Fruit fly (Drosophila melanogaster) whole organism, embryonic: ENCODE data around the gene eIF3h.

ENCODE experiments used
- Atf3 ChIP-seq: fragments of 200-800 bp; sonication (Bioruptor generic); optimal IDR thresholded peaks from 3 replicates; lab custom pipeline; 2016; ENCODE audit warnings: missing biosample characterization, missing genetic modification characterization
- CG1024 ChIP-seq: fragments of 200-800 bp; sonication (Bioruptor generic); IDR thresholded peaks from 2 replicates; pipeline ENCODE4 v1.3.6; 2022; ENCODE audit warnings: missing biosample characterization, missing genetic modification characterization
- CG10565 ChIP-seq: fragments of 200-800 bp; sonication (Bioruptor generic); optimal IDR thresholded peaks from 3 replicates; lab custom pipeline; 2016; ENCODE audit warnings: missing biosample characterization, mild to moderate bottlenecking, missing genetic modification characterization
- CG11504 ChIP-seq: fragments of 200-800 bp; sonication (Bioruptor generic); optimal IDR thresholded peaks from 3 replicates; lab custom pipeline; 2019; ENCODE audit warnings: missing biosample characterization, mild to moderate bottlenecking, missing genetic modification characterization, moderate library complexity
- CG13123 ChIP-seq: fragments of 200-800 bp; sonication (Bioruptor generic); optimal IDR thresholded peaks from 2 replicates; lab custom pipeline; 2016; ENCODE audit warnings: missing biosample characterization, missing genetic modification characterization
- CG15601 ChIP-seq: fragments of 200-800 bp; sonication (Bioruptor generic); optimal IDR thresholded peaks from 3 replicates; lab custom pipeline; 2019; ENCODE audit warnings: missing biosample characterization, mild to moderate bottlenecking, missing genetic modification characterization, moderate library complexity
- CG17361 ChIP-seq: fragments of 200-800 bp; sonication (Bioruptor generic); IDR thresholded peaks from 3 replicates; pipeline ENCODE4 v1.3.6; 2022; ENCODE audit warnings: missing biosample characterization, missing genetic modification characterization
- CG17802 ChIP-seq: fragments of 200-800 bp; sonication (Bioruptor generic); optimal IDR thresholded peaks from 2 replicates; lab custom pipeline; 2018; ENCODE audit warnings: missing biosample characterization, mild to moderate bottlenecking, missing genetic modification characterization, moderate library complexity
- CG18262 ChIP-seq: fragments of 200-800 bp; optimal IDR thresholded peaks from 3 replicates; lab custom pipeline; 2019; ENCODE audit warnings: missing biosample characterization, mild to moderate bottlenecking, missing genetic modification characterization, moderate library complexity
- CG31365 ChIP-seq: fragments of 200-800 bp; sonication (Bioruptor generic); optimal IDR thresholded peaks from 2 replicates; lab custom pipeline; 2018; ENCODE audit warnings: missing biosample characterization, mild to moderate bottlenecking, missing genetic modification characterization
- CG34224 ChIP-seq: fragments of 200-800 bp; sonication (Bioruptor generic); IDR thresholded peaks from 3 replicates; pipeline ENCODE4 v1.3.6; 2022; ENCODE audit warnings: missing biosample characterization, missing genetic modification characterization; ENCODE audit not compliant: partially characterized antibody
- CG42726 ChIP-seq: fragments of 200-800 bp; sonication (Bioruptor generic); IDR thresholded peaks from 2 replicates; pipeline ENCODE4 v1.3.6; 2022; ENCODE audit warnings: missing biosample characterization, missing genetic modification characterization; ENCODE audit not compliant: partially characterized antibody
- CG5953 ChIP-seq: fragments of 200-800 bp; sonication (Bioruptor generic); IDR thresholded peaks from 2 replicates; pipeline ENCODE4 v1.3.6; 2022; ENCODE audit warnings: missing biosample characterization, missing genetic modification characterization
- CG6654 ChIP-seq: fragments of 200-800 bp; sonication (Bioruptor generic); optimal IDR thresholded peaks from 2 replicates; lab custom pipeline; 2017; ENCODE audit warnings: missing biosample characterization, mild to moderate bottlenecking, missing genetic modification characterization
- CG6689 ChIP-seq: fragments of 200-800 bp; sonication (Bioruptor generic); IDR thresholded peaks from 2 replicates; pipeline ENCODE4 v1.3.6; 2022; ENCODE audit warnings: missing biosample characterization, missing genetic modification characterization
- CG7556 ChIP-seq: fragments of 200-800 bp; sonication (Bioruptor generic); optimal IDR thresholded peaks from 2 replicates; lab custom pipeline; 2017; ENCODE audit warnings: missing biosample characterization, mild to moderate bottlenecking, missing genetic modification characterization
- CG8290 ChIP-seq, 3 experiments: fragments of 200-800 bp; sonication (Bioruptor generic); optimal IDR thresholded peaks; 2 replicates each; lab custom pipeline; 2016 to 2019; ENCODE audit warnings: missing biosample characterization in 3 of 3, missing genetic modification characterization in 3 of 3, mild to moderate bottlenecking in 2 of 3, moderate library complexity in 1 of 3
- CG9932 ChIP-seq: fragments of 200-800 bp; sonication (Bioruptor generic); IDR thresholded peaks from 2 replicates; pipeline ENCODE4 v1.3.6; 2022; ENCODE audit warnings: missing biosample characterization, missing genetic modification characterization
- Chrac-16 ChIP-seq: fragments of 200-800 bp; sonication (Bioruptor generic); optimal IDR thresholded peaks from 3 replicates; lab custom pipeline; 2016; ENCODE audit warnings: missing biosample characterization, missing genetic modification characterization
- CrebB ChIP-seq: fragments of 200-800 bp; sonication (Bioruptor generic); optimal IDR thresholded peaks from 3 replicates; lab custom pipeline; 2018; ENCODE audit warnings: missing biosample characterization, mild to moderate bottlenecking, missing genetic modification characterization
- Dll ChIP-seq: fragments of 200-800 bp; sonication (Bioruptor generic); IDR thresholded peaks from 4 replicates; pipeline ENCODE4 v1.3.6; 2022; ENCODE audit warnings: missing biosample characterization, missing genetic modification characterization; ENCODE audit not compliant: partially characterized antibody
- Eip74EF ChIP-seq, 2 experiments: fragments of 200-800 bp in 1 of 2; fragments of >200 bp in 1 of 2; sonication (Bioruptor generic) in 1 of 2; optimal IDR thresholded peaks; 2 replicates each; lab custom pipeline; 2017 to 2019; ENCODE audit warnings: missing biosample characterization in 2 of 2, missing genetic modification characterization in 2 of 2, mild to moderate bottlenecking in 1 of 2, moderate library complexity in 1 of 2
- Elba2 ChIP-seq: fragments of 200-800 bp; sonication (Bioruptor generic); optimal IDR thresholded peaks from 3 replicates; lab custom pipeline; 2016; ENCODE audit warnings: missing biosample characterization, missing genetic modification characterization
- Hmr ChIP-seq: fragments of 200-800 bp; sonication (Bioruptor generic); optimal IDR thresholded peaks from 3 replicates; lab custom pipeline; 2017; ENCODE audit warnings: mild to moderate bottlenecking, missing biosample characterization, missing genetic modification reagents, missing genetic modification characterization
- Med ChIP-seq: fragments of 200-800 bp; sonication (Bioruptor generic); peaks from one replicate; lab custom pipeline; 2016; ENCODE audit warnings: missing biosample characterization, missing genetic modification characterization, mild to moderate bottlenecking, inconsistent platforms, moderate library complexity
- Myb ChIP-seq: fragments of 200-800 bp; sonication (Bioruptor generic); optimal IDR thresholded peaks from 2 replicates; lab custom pipeline; 2016; ENCODE audit warnings: missing biosample characterization, missing genetic modification characterization
- Neu2 ChIP-seq: fragments of 200-800 bp; sonication (Bioruptor generic); optimal IDR thresholded peaks from 3 replicates; lab custom pipeline; 2016; ENCODE audit warnings: missing biosample characterization, missing genetic modification characterization, borderline replicate concordance
- NfI ChIP-seq: fragments of 200-800 bp; sonication (Bioruptor generic); optimal IDR thresholded peaks from 3 replicates; lab custom pipeline; 2018; ENCODE audit warnings: missing biosample characterization, mild to moderate bottlenecking, missing genetic modification characterization, moderate library complexity
- Six4 ChIP-seq: fragments of 200-800 bp; sonication (Bioruptor generic); optimal IDR thresholded peaks from 2 replicates; lab custom pipeline; 2016; ENCODE audit warnings: missing biosample characterization, missing genetic modification characterization
- Spps ChIP-seq: fragments of 200-800 bp; sonication (Bioruptor generic); optimal IDR thresholded peaks from 2 replicates; lab custom pipeline; 2018; ENCODE audit warnings: missing biosample characterization, mild to moderate bottlenecking, missing genetic modification characterization
- Trl ChIP-seq, 3 experiments: fragments of >200 bp in 2 of 3; fragments of 200-800 bp in 1 of 3; sonication (Bioruptor generic) in 1 of 3; optimal IDR thresholded peaks; 2 replicates in 1 of 3; 3 replicates in 2 of 3; lab custom pipeline; 2016 to 2017; ENCODE audit warnings: missing biosample characterization in 1 of 3, missing genetic modification characterization in 1 of 3
- Xrp1 ChIP-seq: fragments of 200-800 bp; sonication (Bioruptor generic); IDR thresholded peaks from 2 replicates; pipeline ENCODE4 v1.3.6; 2022; ENCODE audit warnings: missing biosample characterization, missing genetic modification characterization
- cg ChIP-seq: fragments of 200-800 bp; sonication (Bioruptor generic); optimal IDR thresholded peaks from 3 replicates; lab custom pipeline; 2019; ENCODE audit warnings: missing biosample characterization, mild to moderate bottlenecking, missing genetic modification characterization, moderate library complexity
- chm ChIP-seq: fragments of 200-800 bp; sonication (Bioruptor generic); IDR thresholded peaks from 2 replicates; pipeline ENCODE4 v1.3.6; 2022; ENCODE audit warnings: missing biosample characterization, missing genetic modification characterization
- dati ChIP-seq: fragments of 200-800 bp; sonication (Bioruptor generic); IDR thresholded peaks from 2 replicates; pipeline ENCODE4 v1.3.6; 2022; ENCODE audit warnings: missing biosample characterization, missing genetic modification characterization
- dm ChIP-seq: fragments of 200-800 bp; sonication (Bioruptor generic); optimal IDR thresholded peaks from 3 replicates; lab custom pipeline; 2016; ENCODE audit warnings: missing biosample characterization, missing genetic modification characterization
- eyg ChIP-seq: fragments of 200-800 bp; sonication (Bioruptor generic); optimal IDR thresholded peaks from 3 replicates; lab custom pipeline; 2016; ENCODE audit warnings: missing biosample characterization, missing genetic modification characterization
- gsb-n ChIP-seq: fragments of 200-800 bp; sonication (Bioruptor generic); optimal IDR thresholded peaks from 3 replicates; lab custom pipeline; 2018; ENCODE audit warnings: missing biosample characterization, mild to moderate bottlenecking, missing genetic modification characterization
- hb ChIP-seq: fragments of 200-800 bp; sonication (Bioruptor generic); IDR thresholded peaks from 3 replicates; pipeline ENCODE4 v1.3.6; 2022; ENCODE audit warnings: missing biosample characterization, missing genetic modification characterization; ENCODE audit not compliant: partially characterized antibody
- inv ChIP-seq: fragments of 200-800 bp; sonication (Bioruptor generic); IDR thresholded peaks from 2 replicates; pipeline ENCODE4 v1.3.6; 2022; ENCODE audit warnings: missing biosample characterization, missing genetic modification characterization; ENCODE audit not compliant: partially characterized antibody
- kay ChIP-seq: fragments of 200-800 bp; sonication (Bioruptor generic); optimal IDR thresholded peaks from 2 replicates; lab custom pipeline; 2016; ENCODE audit warnings: missing biosample characterization, missing genetic modification characterization
- kni ChIP-seq: fragments of 200-800 bp; sonication (Bioruptor generic); optimal IDR thresholded peaks from 3 replicates; lab custom pipeline; 2017; ENCODE audit warnings: mild to moderate bottlenecking, missing biosample characterization, missing genetic modification reagents, missing genetic modification characterization
- lmd ChIP-seq: fragments of 200-800 bp; sonication (Bioruptor generic); IDR thresholded peaks from 2 replicates; pipeline ENCODE4 v1.3.6; 2022; ENCODE audit warnings: missing biosample characterization, missing genetic modification characterization
- run ChIP-seq: fragments of 200-800 bp; sonication (Bioruptor generic); optimal IDR thresholded peaks from 3 replicates; lab custom pipeline; 2018; ENCODE audit warnings: missing biosample characterization, mild to moderate bottlenecking, missing genetic modification characterization
- sna ChIP-seq: fragments of 200-800 bp; sonication (Bioruptor generic); IDR thresholded peaks from 2 replicates; pipeline ENCODE4 v1.3.6; 2022; ENCODE audit warnings: missing biosample characterization, missing genetic modification characterization; ENCODE audit not compliant: partially characterized antibody
- tio ChIP-seq: fragments of 200-800 bp; sonication (Bioruptor generic); optimal IDR thresholded peaks from 2 replicates; lab custom pipeline; 2017; ENCODE audit warnings: missing biosample characterization, missing genetic modification characterization, inconsistent platforms
- trem ChIP-seq: fragments of 200-800 bp; optimal IDR thresholded peaks from 3 replicates; lab custom pipeline; 2019; ENCODE audit warnings: missing biosample characterization, mild to moderate bottlenecking, missing genetic modification characterization, moderate library complexity
- vvl ChIP-seq: fragments of 200-800 bp; sonication (Bioruptor generic); IDR thresholded peaks from 2 replicates; pipeline ENCODE4 v1.3.6; 2022; ENCODE audit warnings: missing biosample characterization, missing genetic modification characterization
- zfh2 ChIP-seq: fragments of 200-800 bp; sonication (Bioruptor generic); optimal IDR thresholded peaks from 2 replicates; lab custom pipeline; 2016; ENCODE audit warnings: missing biosample characterization, missing genetic modification characterization

eIF3h gene

dm6 chr2L:5099790-5100360 lies 47.0 kb upstream of the eIF3h start, which contains the start of gene ND-13A (continued):
- TF ChIP-seq run (tag; lab: Kevin White, UChicago) = no peak
- TF ChIP-seq Med (GFP tag; lab: Kevin White, UChicago) = peak; percentile 47
- no peak for TF ChIP-seq CG31365
- TF ChIP-seq CG7556 (GFP tag; lab: Kevin White, UChicago) = no peak
- no peak for TF ChIP-seq CG6689
- peak; percentile 35; the same call in 1 of the 2 replicates for TF ChIP-seq sna (GFP tag; lab: Robert Waterston, UW)
- no peak for TF ChIP-seq CG1024 (GFP tag; lab: Robert Waterston, UW)
- TF ChIP-seq Eip74EF (GFP tag; optimal IDR thresholded peaks at IDR 0.05; lab: Kevin White, UChicago) = no peak
- TF ChIP-seq Neu2 (GFP tag; lab: Kevin White, UChicago) = no peak
- peak; percentile 28 for TF ChIP-seq Elba2 (GFP tag; lab: Kevin White, UChicago)
- no peak for TF ChIP-seq lmd
- TF ChIP-seq CG9932 = no peak
- TF ChIP-seq CG11504 = no peak
- TF ChIP-seq kay (GFP tag; lab: Kevin White, UChicago) = no peak
- no peak for TF ChIP-seq Trl (optimal IDR thresholded peaks at IDR 0.05; lab: Kevin White, UChicago)
- TF ChIP-seq Trl (GFP tag; optimal IDR thresholded peaks at IDR 0.05; lab: Kevin White, UChicago) = no peak
- TF ChIP-seq dati (GFP tag; lab: Robert Waterston, UW) = no peak
- no peak for TF ChIP-seq eyg (GFP tag; lab: Kevin White, UChicago)
- TF ChIP-seq CG34224 (GFP tag; lab: Robert Waterston, UW) = no peak
- TF ChIP-seq chm = no peak
- no peak for TF ChIP-seq Six4 (GFP tag; lab: Kevin White, UChicago)
- TF ChIP-seq CG10565 = no peak
- no peak for TF ChIP-seq NfI (GFP tag; lab: Kevin White, UChicago)
- TF ChIP-seq Spps (tag; lab: Kevin White, UChicago) = no peak
- no peak for TF ChIP-seq CG8290 (GFP tag; optimal IDR thresholded peaks at IDR 0.05; lab: Kevin White, UChicago)
- peak in 1 of 2 experiments; percentile 61 for TF ChIP-seq CG8290 (tag; optimal IDR thresholded peaks at IDR 0.05; lab: Kevin White, UChicago)
- peak; percentile 22 for TF ChIP-seq CrebB (tag; lab: Kevin White, UChicago)
- TF ChIP-seq cg (GFP tag; lab: Kevin White, UChicago) = no peak
- 0 out of 4 replicates have a peak, but pooled peaks have one; percentile 34 for TF ChIP-seq Dll (GFP tag; lab: Robert Waterston, UW)
- no peak for TF ChIP-seq inv (GFP tag; lab: Robert Waterston, UW)
- peak; percentile 18 for TF ChIP-seq Myb (GFP tag; lab: Kevin White, UChicago)
- no peak for TF ChIP-seq CG6654
- TF ChIP-seq CG15601 (tag; lab: Kevin White, UChicago) = peak; percentile 9
- TF ChIP-seq CG13123 = no peak
- TF ChIP-seq CG17361 (GFP tag; lab: Robert Waterston, UW) = no peak; the same call in 2 of the 3 replicates
- TF ChIP-seq CG5953 (GFP tag; lab: Robert Waterston, UW) = no peak
- no peak for TF ChIP-seq vvl (GFP tag; lab: Robert Waterston, UW)
- TF ChIP-seq dm (GFP tag; lab: Kevin White, UChicago) = no peak
- TF ChIP-seq Hmr (GFP tag; lab: Kevin White, UChicago) = peak; percentile 22
- no peak for TF ChIP-seq CG18262 (tag; lab: Kevin White, UChicago)
- TF ChIP-seq trem (tag; lab: Kevin White, UChicago) = peak; percentile 25
- TF ChIP-seq Atf3 = no peak
- TF ChIP-seq gsb-n (tag; lab: Kevin White, UChicago) = no peak
- no peak for TF ChIP-seq tio
- 0 out of 2 replicates have a peak, but pooled peaks have one; percentile 11 for TF ChIP-seq Xrp1 (GFP tag; lab: Robert Waterston, UW)
- no peak for TF ChIP-seq Chrac-16 (GFP tag; lab: Kevin White, UChicago)
- no peak for TF ChIP-seq hb
- no peak for TF ChIP-seq CG17802 (tag; lab: Kevin White, UChicago)
- TF ChIP-seq CG42726 = 0 out of 2 replicates have a peak, but pooled peaks have one; percentile 35
- TF ChIP-seq zfh2 = no peak
- TF ChIP-seq kni (GFP tag; lab: Kevin White, UChicago) = no peak
